Fruit fly (Drosophila melanogaster) whole organism, pupa: ENCODE data around the gene AGO2.

Experiments
- CG10348 ChIP-seq: fragments of 200-800 bp; sonication (Bioruptor generic); IDR thresholded peaks from 2 replicates; pipeline ENCODE4 v1.3.6; 2022; ENCODE audit warnings: missing biosample characterization, missing genetic modification characterization
- CG12605 ChIP-seq: fragments of 200-800 bp; sonication (Bioruptor generic); IDR thresholded peaks from 2 replicates; pipeline ENCODE4 v1.3.6; 2022; ENCODE audit warnings: missing biosample characterization, missing genetic modification characterization
- CG13204 ChIP-seq: fragments of 200-800 bp; sonication (Bioruptor generic); optimal IDR thresholded peaks from 2 replicates; lab custom pipeline; 2018; ENCODE audit warnings: missing biosample characterization, mild to moderate bottlenecking, missing genetic modification characterization, moderate library complexity
- CG14655 ChIP-seq: fragments of 200-800 bp; sonication (Bioruptor generic); optimal IDR thresholded peaks from 3 replicates; lab custom pipeline; 2017; ENCODE audit warnings: mild to moderate bottlenecking, missing biosample characterization, missing genetic modification reagents, missing genetic modification characterization
- CG15710 ChIP-seq: fragments of 200-800 bp; sonication (Bioruptor generic); optimal IDR thresholded peaks from 2 replicates; lab custom pipeline; 2018; ENCODE audit warnings: missing biosample characterization, mild to moderate bottlenecking, missing genetic modification characterization, moderate library complexity
- CG17806 ChIP-seq: fragments of 200-800 bp; sonication (Bioruptor generic); optimal IDR thresholded peaks from 2 replicates; lab custom pipeline; 2018; ENCODE audit warnings: missing biosample characterization, mild to moderate bottlenecking, missing genetic modification characterization, moderate library complexity
- CG32121 ChIP-seq: fragments of 200-800 bp; sonication (Bioruptor generic); IDR thresholded peaks from 2 replicates; pipeline ENCODE4 v1.3.6; 2022; ENCODE audit warnings: missing biosample characterization, missing genetic modification characterization
- CG34367 ChIP-seq: fragments of 200-800 bp; sonication (Bioruptor generic); optimal IDR thresholded peaks from 2 replicates; lab custom pipeline; 2018; ENCODE audit warnings: missing biosample characterization, mild to moderate bottlenecking, missing genetic modification characterization
- CG4496 ChIP-seq: fragments of 200-800 bp; sonication (Bioruptor generic); IDR thresholded peaks from 3 replicates; pipeline ENCODE4 v1.3.6; 2022; ENCODE audit warnings: missing biosample characterization, missing genetic modification characterization
- CG8159 ChIP-seq: fragments of 200-800 bp; sonication (Bioruptor generic); optimal IDR thresholded peaks from 3 replicates; lab custom pipeline; 2018; ENCODE audit warnings: missing biosample characterization, mild to moderate bottlenecking, missing genetic modification characterization, moderate library complexity
- CG8301 ChIP-seq: fragments of 200-800 bp; sonication (Bioruptor generic); optimal IDR thresholded peaks from 2 replicates; lab custom pipeline; 2018; ENCODE audit warnings: missing biosample characterization, mild to moderate bottlenecking, missing genetic modification characterization
- CG9948 ChIP-seq: fragments of 200-800 bp; sonication (Bioruptor generic); optimal IDR thresholded peaks from 2 replicates; lab custom pipeline; 2018; ENCODE audit warnings: missing biosample characterization, mild to moderate bottlenecking, missing genetic modification characterization, moderate library complexity
- D1 ChIP-seq: fragments of 200-800 bp; sonication (Bioruptor generic); optimal IDR thresholded peaks from 2 replicates; lab custom pipeline; 2018; ENCODE audit warnings: missing biosample characterization, mild to moderate bottlenecking, missing genetic modification characterization, moderate library complexity
- EcR ChIP-seq: fragments of 200-800 bp; sonication (Bioruptor generic); optimal IDR thresholded peaks from 3 replicates; lab custom pipeline; 2019; ENCODE audit warnings: missing biosample characterization, missing genetic modification characterization, mild to moderate bottlenecking, moderate library complexity, missing genetic modification reagents
- Ets98B ChIP-seq: fragments of 200-800 bp; sonication (Bioruptor generic); IDR thresholded peaks from 2 replicates; pipeline ENCODE4 v1.3.6; 2022; ENCODE audit warnings: missing biosample characterization, missing genetic modification characterization
- Pif1A ChIP-seq: fragments of 200-800 bp; sonication (Bioruptor generic); optimal IDR thresholded peaks from 3 replicates; lab custom pipeline; 2016; ENCODE audit warnings: missing biosample characterization, missing genetic modification characterization
- Pif1B ChIP-seq: fragments of 200-800 bp; sonication (Bioruptor generic); optimal IDR thresholded peaks from 3 replicates; lab custom pipeline; 2016; ENCODE audit warnings: missing biosample characterization, missing genetic modification characterization
- Snoo ChIP-seq: fragments of 200-800 bp; sonication (Bioruptor generic); optimal IDR thresholded peaks from 3 replicates; lab custom pipeline; 2017; ENCODE audit warnings: missing biosample characterization, mild to moderate bottlenecking, missing genetic modification characterization, inconsistent platforms
- fd96Ca ChIP-seq: fragments of 200-800 bp; sonication (Bioruptor generic); IDR thresholded peaks from 3 replicates; pipeline ENCODE4 v1.3.6; 2022; ENCODE audit warnings: missing biosample characterization, missing genetic modification characterization
- gl ChIP-seq: fragments of 200-800 bp; sonication (Bioruptor generic); optimal IDR thresholded peaks from 2 replicates; lab custom pipeline; 2018; ENCODE audit warnings: missing biosample characterization, mild to moderate bottlenecking, missing genetic modification characterization
- rn ChIP-seq: fragments of 200-800 bp; sonication (Bioruptor generic); IDR thresholded peaks from 2 replicates; pipeline ENCODE4 v1.3.6; 2022; ENCODE audit warnings: missing biosample characterization, missing genetic modification characterization

Gene AGO2

dm6 chr3L:15595980-15596379 lies 42.1 kb downstream of the AGO2 start:
- TF ChIP-seq CG13204 (no peak), CG8159 (peak; percentile 57), CG12605 (GFP tag; lab: Robert Waterston, UW) (no peak), CG17806 (tag; lab: Kevin White, UChicago) (peak; percentile 64), CG9948 (tag; lab: Kevin White, UChicago) (peak; percentile 32), Pif1B (GFP tag; lab: Kevin White, UChicago) (peak; percentile 26), Snoo (tag; lab: Kevin White, UChicago) (no peak), Ets98B (GFP tag; lab: Robert Waterston, UW) (0 out of 2 replicates have a peak, but pooled peaks have one; percentile 13), CG8301 (tag; lab: Kevin White, UChicago) (no peak), EcR (GFP tag; lab: Kevin White, UChicago) (no peak), Pif1A (GFP tag; lab: Kevin White, UChicago) (peak; percentile 51), D1 (tag; lab: Kevin White, UChicago) (no peak), CG10348 (no peak), CG15710 (tag; lab: Kevin White, UChicago) (peak; percentile 38), rn (no peak), CG32121 (GFP tag; lab: Robert Waterston, UW) (no peak), fd96Ca (GFP tag; lab: Robert Waterston, UW) (no peak), CG4496 (peak; percentile 30; the same call in 2 of the 3 replicates), CG34367 (tag; lab: Kevin White, UChicago) (peak; percentile 25), gl (no peak), CG14655 (GFP tag; lab: Kevin White, UChicago) (peak; percentile 22)
- TF ChIP-seq, all 21 proteins: peak for 10

dm6 chr3L:15597037-15597785 lies 43.3 kb downstream of the AGO2 start:
- no peak for TF ChIP-seq CG9948 (tag; lab: Kevin White, UChicago)
- no peak for TF ChIP-seq Pif1B (GFP tag; lab: Kevin White, UChicago)
- no peak for TF ChIP-seq CG13204
- TF ChIP-seq CG14655 (GFP tag; lab: Kevin White, UChicago), result no peak
- TF ChIP-seq CG10348, result no peak
- no peak for TF ChIP-seq CG32121 (GFP tag; lab: Robert Waterston, UW)
- TF ChIP-seq CG17806 (tag; lab: Kevin White, UChicago), result no peak
- TF ChIP-seq CG15710 (tag; lab: Kevin White, UChicago), result no peak
- no peak for TF ChIP-seq CG34367 (tag; lab: Kevin White, UChicago)
- TF ChIP-seq rn, result no peak
- TF ChIP-seq CG8301 (tag; lab: Kevin White, UChicago), result no peak
- TF ChIP-seq CG8159, result no peak
- no peak for TF ChIP-seq CG12605 (GFP tag; lab: Robert Waterston, UW)
- TF ChIP-seq Pif1A (GFP tag; lab: Kevin White, UChicago), result no peak
- peak; percentile 40 for TF ChIP-seq EcR (GFP tag; lab: Kevin White, UChicago)
- TF ChIP-seq Snoo (tag; lab: Kevin White, UChicago), result no peak
- no peak for TF ChIP-seq D1 (tag; lab: Kevin White, UChicago)
- TF ChIP-seq gl, result peak; percentile 14

dm6 chr3L:15597945-15598344 lies 44.0 kb downstream of the AGO2 start:
- TF ChIP-seq EcR (GFP tag; lab: Kevin White, UChicago) (peak; percentile 7), Ets98B (GFP tag; lab: Robert Waterston, UW) (no peak)

- TF ChIP-seq CG8159 (no peak), CG15710 (tag; lab: Kevin White, UChicago) (no peak), CG32121 (GFP tag; lab: Robert Waterston, UW) (no peak), CG12605 (GFP tag; lab: Robert Waterston, UW) (no peak), fd96Ca (GFP tag; lab: Robert Waterston, UW) (no peak), CG34367 (tag; lab: Kevin White, UChicago) (no peak)
Observed at dm6 chr3L:15599190-15599589, 45.3 kb downstream of the AGO2 start.

dm6 chr3L:15600051-15600450 lies 46.1 kb downstream of the AGO2 start:
- TF ChIP-seq Ets98B (GFP tag; lab: Robert Waterston, UW) (no peak), CG4496 (no peak), CG9948 (tag; lab: Kevin White, UChicago) (no peak)
- TF ChIP-seq, all 21 proteins: peak for 0

dm6 chr3L:15604979-15605378 lies 51.1 kb downstream of the AGO2 start:
- no peak for TF ChIP-seq CG8301 (tag; lab: Kevin White, UChicago)
- TF ChIP-seq rn, result no peak
- TF ChIP-seq CG10348, result no peak
- TF ChIP-seq CG15710 (tag; lab: Kevin White, UChicago), result no peak
- no peak for TF ChIP-seq Snoo (tag; lab: Kevin White, UChicago)
- no peak for TF ChIP-seq Pif1B (GFP tag; lab: Kevin White, UChicago)
- no peak for TF ChIP-seq CG17806 (tag; lab: Kevin White, UChicago)
- no peak for TF ChIP-seq CG32121 (GFP tag; lab: Robert Waterston, UW)
- no peak for TF ChIP-seq fd96Ca (GFP tag; lab: Robert Waterston, UW)
- no peak for TF ChIP-seq CG12605 (GFP tag; lab: Robert Waterston, UW)
- TF ChIP-seq CG13204, result no peak
- no peak for TF ChIP-seq Ets98B (GFP tag; lab: Robert Waterston, UW)
- TF ChIP-seq gl, result no peak
- no peak for TF ChIP-seq CG4496
- no peak for TF ChIP-seq CG8159
- no peak for TF ChIP-seq EcR (GFP tag; lab: Kevin White, UChicago)
- no peak for TF ChIP-seq D1 (tag; lab: Kevin White, UChicago)
- TF ChIP-seq CG9948 (tag; lab: Kevin White, UChicago), result no peak
- TF ChIP-seq CG34367 (tag; lab: Kevin White, UChicago), result no peak
